Fruit fly (Drosophila melanogaster) Kc167 (cell line): ENCODE data around the gene CG12061.

Experiments used
- Myc ChIP-seq: fragments of >200 bp; optimal IDR thresholded peaks from 2 replicates; lab custom pipeline; 2017; ENCODE audit warnings: missing external identifiers
- Sin3A ChIP-seq: fragments of >200 bp; optimal IDR thresholded peaks from 2 replicates; lab custom pipeline; 2018; ENCODE audit warnings: missing external identifiers
- h ChIP-seq: fragments of >200 bp; optimal IDR thresholded peaks from 3 replicates; lab custom pipeline; 2018; ENCODE audit warnings: missing external identifiers
- insv ChIP-seq: fragments of >200 bp; optimal IDR thresholded peaks from 3 replicates; lab custom pipeline; 2018; ENCODE audit warnings: missing external identifiers
- psq ChIP-seq: fragments of >200 bp; optimal IDR thresholded peaks from 2 replicates; lab custom pipeline; 2017; ENCODE audit warnings: missing external identifiers
- ttk ChIP-seq: sonication (Bioruptor generic); optimal IDR thresholded peaks from 2 replicates; lab custom pipeline; 2017; ENCODE audit warnings: missing external identifiers

Gene CG12061

dm6 chrX:23035766-23036165, at the start of gene CG12061:
Gene CG12061 (plus strand): TSS chrX:23036066.
- TF ChIP-seq insv (no peak), h (no peak), ttk (lab: Kevin White, UChicago) (no peak), psq (lab: Kevin White, UChicago) (no peak), Sin3A (no peak), Myc (lab: Kevin White, UChicago) (no peak)

dm6 chrX:23004598-23005469, 31.0 kb upstream of the CG12061 start, which contains the start of the genes stnA and stnB:
Gene stnA (minus strand): TSS chrX:23004648.
Gene stnB (minus strand): TSS chrX:23004648.
- no peak for TF ChIP-seq insv
- no peak for TF ChIP-seq ttk (lab: Kevin White, UChicago)
- no peak for TF ChIP-seq Sin3A
- no peak for TF ChIP-seq Myc (lab: Kevin White, UChicago)

dm6 chrX:23006925-23007324, 28.9 kb upstream of the CG12061 start:
- TF ChIP-seq psq (lab: Kevin White, UChicago) (no peak), h (no peak), ttk (lab: Kevin White, UChicago) (no peak), Sin3A (no peak)

dm6 chrX:23007399-23007798, 28.5 kb upstream of the CG12061 start:
- no peak for TF ChIP-seq h
- TF ChIP-seq psq (lab: Kevin White, UChicago): no peak
- TF ChIP-seq insv: no peak
- no peak for TF ChIP-seq ttk (lab: Kevin White, UChicago)

dm6 chrX:23010651-23011050, 25.2 kb upstream of the CG12061 start:
- TF ChIP-seq insv (no peak), h (no peak), psq (lab: Kevin White, UChicago) (no peak), ttk (lab: Kevin White, UChicago) (no peak), Sin3A (no peak), Myc (lab: Kevin White, UChicago) (no peak)

dm6 chrX:23011203-23011602, 24.7 kb upstream of the CG12061 start, which contains the start of gene FucTC:
Gene FucTC (minus strand): TSS chrX:23011303.
- TF ChIP-seq psq (lab: Kevin White, UChicago) (no peak), insv (no peak), ttk (lab: Kevin White, UChicago) (no peak), Myc (lab: Kevin White, UChicago) (no peak), h (no peak), Sin3A (no peak)

- TF ChIP-seq psq (lab: Kevin White, UChicago): no peak
- TF ChIP-seq Sin3A: no peak
- TF ChIP-seq h: no peak
- no peak for TF ChIP-seq insv
- no peak for TF ChIP-seq ttk (lab: Kevin White, UChicago)
- TF ChIP-seq Myc (lab: Kevin White, UChicago): no peak
Observed at dm6 chrX:23011859-23012258, 24.0 kb upstream of the CG12061 start.

- no peak for TF ChIP-seq ttk (lab: Kevin White, UChicago)
- no peak for TF ChIP-seq insv
- no peak for TF ChIP-seq Myc (lab: Kevin White, UChicago)
- no peak for TF ChIP-seq Sin3A
- no peak for TF ChIP-seq h
- TF ChIP-seq psq (lab: Kevin White, UChicago): no peak
Observed at dm6 chrX:23013208-23013607, 22.7 kb upstream of the CG12061 start, which contains the start of the genes Rab21 and Coa7. Gene Rab21 (minus strand): TSS chrX:23013409. Gene Coa7 (plus strand): TSS chrX:23013495.

dm6 chrX:23022598-23022997, 13.3 kb upstream of the CG12061 start, which contains the start of gene zyd:
Gene zyd (plus strand): TSS chrX:23022898.
- TF ChIP-seq Sin3A (no peak), psq (lab: Kevin White, UChicago) (no peak), h (no peak), insv (no peak), Myc (lab: Kevin White, UChicago) (no peak), ttk (lab: Kevin White, UChicago) (no peak)

dm6 chrX:23067521-23068459, 31.9 kb downstream of the CG12061 start, which contains the start of gene CG17167:
Gene CG17167 (plus strand): TSS chrX:23068301.
- TF ChIP-seq psq (lab: Kevin White, UChicago): no peak
- TF ChIP-seq insv: no peak
- TF ChIP-seq Sin3A: no peak
- no peak for TF ChIP-seq ttk (lab: Kevin White, UChicago)
- no peak for TF ChIP-seq Myc (lab: Kevin White, UChicago)
- TF ChIP-seq h: no peak

dm6 chrX:23071237-23071688, 35.4 kb downstream of the CG12061 start:
- TF ChIP-seq ttk (lab: Kevin White, UChicago) (no peak), h (no peak), Myc (lab: Kevin White, UChicago) (no peak), Sin3A (no peak), psq (lab: Kevin White, UChicago) (no peak), insv (no peak)

dm6 chrX:23073402-23073801, 37.5 kb downstream of the CG12061 start:
- no peak for TF ChIP-seq Sin3A
- no peak for TF ChIP-seq insv
- TF ChIP-seq Myc (lab: Kevin White, UChicago): no peak
- TF ChIP-seq psq (lab: Kevin White, UChicago): no peak
- no peak for TF ChIP-seq ttk (lab: Kevin White, UChicago)
- TF ChIP-seq h: no peak
